Fruit fly (Drosophila melanogaster) whole organism, embryonic: ENCODE data around the gene Snx1.

ENCODE experiments used
- CG10462 ChIP-seq: fragments of 200-800 bp; sonication (Bioruptor generic); optimal IDR thresholded peaks from 2 replicates; lab custom pipeline; 2016; ENCODE audit warnings: missing biosample characterization, missing genetic modification characterization
- CG11695 ChIP-seq: fragments of 200-800 bp; sonication (Bioruptor generic); IDR thresholded peaks from 3 replicates; pipeline ENCODE4 v1.3.6; 2022; ENCODE audit warnings: missing biosample characterization, missing genetic modification characterization
- CG11723 ChIP-seq: fragments of 200-800 bp; sonication (Bioruptor generic); optimal IDR thresholded peaks from 2 replicates; lab custom pipeline; 2017; ENCODE audit warnings: missing biosample characterization, mild to moderate bottlenecking, missing genetic modification characterization
- CG12104 ChIP-seq: fragments of 200-800 bp; sonication (Bioruptor generic); optimal IDR thresholded peaks from 3 replicates; lab custom pipeline; 2016; ENCODE audit warnings: missing biosample characterization, missing genetic modification characterization
- CG12659 ChIP-seq: fragments of 200-800 bp; sonication (Bioruptor generic); optimal IDR thresholded peaks from 3 replicates; lab custom pipeline; 2017; ENCODE audit warnings: mild to moderate bottlenecking, missing biosample characterization, missing genetic modification reagents, missing genetic modification characterization
- CG13123 ChIP-seq: fragments of 200-800 bp; sonication (Bioruptor generic); optimal IDR thresholded peaks from 2 replicates; lab custom pipeline; 2016; ENCODE audit warnings: missing biosample characterization, missing genetic modification characterization
- CG14050 ChIP-seq: fragments of 200-800 bp; sonication (Bioruptor generic); IDR thresholded peaks from 3 replicates; pipeline ENCODE4 v1.3.6; 2022; ENCODE audit warnings: missing biosample characterization, missing genetic modification characterization
- CG17568 ChIP-seq: fragments of 200-800 bp; sonication (Bioruptor generic); optimal IDR thresholded peaks from 2 replicates; lab custom pipeline; 2018; ENCODE audit warnings: missing biosample characterization, mild to moderate bottlenecking, missing genetic modification characterization, moderate library complexity
- CG17612 ChIP-seq: fragments of 200-800 bp; sonication (Bioruptor generic); IDR thresholded peaks from 2 replicates; pipeline ENCODE4 v1.3.6; 2022; ENCODE audit warnings: missing biosample characterization, missing genetic modification characterization
- CG2202 ChIP-seq: fragments of 200-800 bp; sonication (Bioruptor generic); optimal IDR thresholded peaks from 2 replicates; lab custom pipeline; 2018; ENCODE audit warnings: missing biosample characterization, mild to moderate bottlenecking, missing genetic modification characterization
- CG31388 ChIP-seq: fragments of 200-800 bp; sonication (Bioruptor generic); optimal IDR thresholded peaks from 2 replicates; lab custom pipeline; 2016; ENCODE audit warnings: missing biosample characterization, missing genetic modification characterization
- CG32772 ChIP-seq: fragments of 200-800 bp; sonication (Bioruptor generic); IDR thresholded peaks from 2 replicates; pipeline ENCODE4 v1.3.6; 2022; ENCODE audit warnings: missing biosample characterization, missing genetic modification characterization
- CG5245 ChIP-seq: fragments of 200-800 bp; sonication (Bioruptor generic); optimal IDR thresholded peaks from 3 replicates; lab custom pipeline; 2016; ENCODE audit warnings: missing biosample characterization, missing genetic modification characterization
- CG5953 ChIP-seq: fragments of 200-800 bp; sonication (Bioruptor generic); IDR thresholded peaks from 2 replicates; pipeline ENCODE4 v1.3.6; 2022; ENCODE audit warnings: missing biosample characterization, missing genetic modification characterization
- CG6272 ChIP-seq: fragments of 200-800 bp; sonication (Bioruptor generic); IDR thresholded peaks from 2 replicates; pipeline ENCODE4 v1.3.6; 2022; ENCODE audit warnings: missing biosample characterization, missing genetic modification characterization
- CG6813 ChIP-seq: fragments of 200-800 bp; sonication (Bioruptor generic); optimal IDR thresholded peaks from 2 replicates; lab custom pipeline; 2017; ENCODE audit warnings: missing biosample characterization, missing genetic modification characterization, mild to moderate bottlenecking, moderate library complexity, missing genetic modification reagents
- CG7839 ChIP-seq: fragments of 200-800 bp; sonication (Bioruptor generic); optimal IDR thresholded peaks from 3 replicates; lab custom pipeline; 2018; ENCODE audit warnings: missing biosample characterization, mild to moderate bottlenecking, missing genetic modification characterization, moderate library complexity
- CG8924 ChIP-seq: fragments of 200-800 bp; optimal IDR thresholded peaks from 3 replicates; lab custom pipeline; 2019; ENCODE audit warnings: missing biosample characterization, mild to moderate bottlenecking, missing genetic modification characterization, moderate library complexity
- CG8944 ChIP-seq: fragments of 200-800 bp; sonication (Bioruptor generic); optimal IDR thresholded peaks from 3 replicates; lab custom pipeline; 2016; ENCODE audit warnings: missing biosample characterization, missing genetic modification characterization
- CG9437 ChIP-seq: fragments of 200-800 bp; sonication (Bioruptor generic); optimal IDR thresholded peaks from 2 replicates; lab custom pipeline; 2018; ENCODE audit warnings: missing biosample characterization, mild to moderate bottlenecking, missing genetic modification characterization
- CHES-1-like ChIP-seq: fragments of 200-800 bp; sonication (Bioruptor generic); optimal IDR thresholded peaks from 2 replicates; lab custom pipeline; 2016; ENCODE audit warnings: missing biosample characterization, missing genetic modification characterization
- Dip2 ChIP-seq: fragments of 200-800 bp; sonication (Bioruptor generic); IDR thresholded peaks from 2 replicates; pipeline ENCODE4 v1.3.6; 2022; ENCODE audit warnings: missing biosample characterization, missing genetic modification characterization
- Doc3 ChIP-seq: fragments of 200-800 bp; sonication (Bioruptor generic); IDR thresholded peaks from 3 replicates; pipeline ENCODE4 v1.3.6; 2022; ENCODE audit warnings: missing biosample characterization, missing genetic modification characterization; ENCODE audit not compliant: partially characterized antibody
- Dref ChIP-seq: fragments of 200-800 bp; sonication (Bioruptor generic); IDR thresholded peaks from 2 replicates; pipeline ENCODE4 v1.3.6; 2022; ENCODE audit warnings: missing biosample characterization, missing genetic modification characterization
- Hey ChIP-seq: fragments of 200-800 bp; sonication (Bioruptor generic); optimal IDR thresholded peaks from 3 replicates; lab custom pipeline; 2018; ENCODE audit warnings: missing biosample characterization, mild to moderate bottlenecking, missing genetic modification characterization
- Jarid2 ChIP-seq: fragments of 200-800 bp; sonication (Bioruptor generic); optimal IDR thresholded peaks from 3 replicates; lab custom pipeline; 2017; ENCODE audit warnings: mild to moderate bottlenecking, missing biosample characterization, missing genetic modification reagents, missing genetic modification characterization
- Max ChIP-seq: fragments of 200-800 bp; sonication (Bioruptor generic); optimal IDR thresholded peaks from 2 replicates; lab custom pipeline; 2016; ENCODE audit warnings: missing biosample characterization, mild to moderate bottlenecking, missing genetic modification characterization
- Rfx ChIP-seq: fragments of 200-800 bp; sonication (Bioruptor generic); IDR thresholded peaks from 2 replicates; pipeline ENCODE4 v1.3.6; 2022; ENCODE audit warnings: missing biosample characterization, missing genetic modification characterization
- Sin3A ChIP-seq: fragments of >200 bp; optimal IDR thresholded peaks from 2 replicates; lab custom pipeline; 2018
- Sry-δ ChIP-seq: fragments of 200-800 bp; sonication (Bioruptor generic); optimal IDR thresholded peaks from 2 replicates; lab custom pipeline; 2016; ENCODE audit warnings: missing biosample characterization, missing genetic modification characterization
- TFAM ChIP-seq: fragments of 200-800 bp; sonication (Bioruptor generic); optimal IDR thresholded peaks from 2 replicates; lab custom pipeline; 2017; ENCODE audit warnings: missing biosample characterization, missing genetic modification characterization, inconsistent platforms
- Usf ChIP-seq: fragments of 200-800 bp; sonication (Bioruptor generic); optimal IDR thresholded peaks from 2 replicates; lab custom pipeline; 2017; ENCODE audit warnings: missing genotype, missing biosample characterization, missing genetic modification characterization
- ara ChIP-seq: fragments of 200-800 bp; sonication (Bioruptor generic); IDR thresholded peaks from 2 replicates; pipeline ENCODE4 v1.3.6; 2022; ENCODE audit warnings: missing biosample characterization, missing genetic modification characterization
- chif ChIP-seq, 2 experiments: fragments of 200-800 bp; sonication (Bioruptor generic); optimal IDR thresholded peaks; 3 replicates each; lab custom pipeline; 2016; ENCODE audit warnings: missing biosample characterization in 2 of 2, missing genetic modification characterization in 2 of 2
- crol ChIP-seq: fragments of 200-800 bp; sonication (Bioruptor generic); IDR thresholded peaks from 2 replicates; pipeline ENCODE4 v1.3.6; 2022; ENCODE audit warnings: missing biosample characterization, missing genetic modification characterization
- cwo ChIP-seq: fragments of 200-800 bp; sonication (Bioruptor generic); optimal IDR thresholded peaks from 3 replicates; lab custom pipeline; 2017; ENCODE audit warnings: missing biosample characterization, missing genetic modification characterization, mild to moderate bottlenecking, moderate library complexity, missing genetic modification reagents
- dimm ChIP-seq: fragments of 200-800 bp; sonication (Bioruptor generic); IDR thresholded peaks from 2 replicates; pipeline ENCODE4 v1.3.6; 2022; ENCODE audit warnings: missing biosample characterization, missing genetic modification characterization
- ems ChIP-seq: fragments of 200-800 bp; sonication (Bioruptor generic); optimal IDR thresholded peaks from 3 replicates; lab custom pipeline; 2016; ENCODE audit warnings: missing biosample characterization, missing genetic modification characterization
- exex ChIP-seq: fragments of 200-800 bp; sonication (Bioruptor generic); optimal IDR thresholded peaks from 4 replicates; lab custom pipeline; 2018; ENCODE audit warnings: missing biosample characterization, mild to moderate bottlenecking, missing genetic modification characterization, moderate library complexity
- gem ChIP-seq: fragments of 200-800 bp; sonication (Bioruptor generic); optimal IDR thresholded peaks from 2 replicates; lab custom pipeline; 2019; ENCODE audit warnings: missing biosample characterization, mild to moderate bottlenecking, missing genetic modification characterization, moderate library complexity
- kah ChIP-seq: fragments of 200-800 bp; sonication (Bioruptor generic); optimal IDR thresholded peaks from 2 replicates; lab custom pipeline; 2018; ENCODE audit warnings: missing biosample characterization, mild to moderate bottlenecking, missing genetic modification characterization
- kni ChIP-seq: fragments of 200-800 bp; sonication (Bioruptor generic); optimal IDR thresholded peaks from 3 replicates; lab custom pipeline; 2017; ENCODE audit warnings: mild to moderate bottlenecking, missing biosample characterization, missing genetic modification reagents, missing genetic modification characterization
- lov ChIP-seq, 2 experiments: fragments of 200-800 bp in 1 of 2; fragments of >200 bp in 1 of 2; sonication (Bioruptor generic) in 1 of 2; IDR thresholded peaks in 1 of 2; optimal IDR thresholded peaks in 1 of 2; 2 replicates in 1 of 2; 3 replicates in 1 of 2; pipeline versions ENCODE4 v1.3.6 to Lab custom; 2017 to 2022; ENCODE audit warnings: missing biosample characterization in 1 of 2, missing genetic modification characterization in 1 of 2
- luna ChIP-seq: fragments of 200-800 bp; sonication (Bioruptor generic); optimal IDR thresholded peaks from 2 replicates; lab custom pipeline; 2016; ENCODE audit warnings: missing biosample characterization, missing genetic modification characterization
- onecut ChIP-seq: fragments of 200-800 bp; sonication (Bioruptor generic); IDR thresholded peaks from 2 replicates; pipeline ENCODE4 v1.3.6; 2022; ENCODE audit warnings: missing biosample characterization, missing genetic modification characterization
- pho ChIP-seq: fragments of 200-800 bp; sonication (Bioruptor generic); optimal IDR thresholded peaks from 2 replicates; lab custom pipeline; 2016; ENCODE audit warnings: missing biosample characterization, missing genetic modification characterization
- prd ChIP-seq, 3 experiments: fragments of >200 bp in 2 of 3; fragments of 200-800 bp in 1 of 3; sonication (Bioruptor generic) in 1 of 3; optimal IDR thresholded peaks in 2 of 3; IDR thresholded peaks in 1 of 3; 2 replicates in 2 of 3; 3 replicates in 1 of 3; pipeline versions ENCODE4 v1.3.6 to Lab custom; 2017 to 2022; ENCODE audit warnings: missing biosample characterization in 1 of 3, missing genetic modification characterization in 1 of 3
- sim ChIP-seq: fragments of 200-800 bp; sonication (Bioruptor generic); IDR thresholded peaks from 2 replicates; pipeline ENCODE4 v1.3.6; 2022; ENCODE audit warnings: missing biosample characterization, missing genetic modification characterization
- sima ChIP-seq: fragments of 200-800 bp; sonication (Bioruptor generic); optimal IDR thresholded peaks from 2 replicates; lab custom pipeline; 2016; ENCODE audit warnings: missing biosample characterization, missing genetic modification characterization
- trh ChIP-seq: fragments of 200-800 bp; sonication (Bioruptor generic); optimal IDR thresholded peaks from 2 replicates; lab custom pipeline; 2016; ENCODE audit warnings: missing biosample characterization, missing genetic modification characterization
- zfh2 ChIP-seq: fragments of 200-800 bp; sonication (Bioruptor generic); optimal IDR thresholded peaks from 2 replicates; lab custom pipeline; 2016; ENCODE audit warnings: missing biosample characterization, missing genetic modification characterization

Gene Snx1

DNA sequence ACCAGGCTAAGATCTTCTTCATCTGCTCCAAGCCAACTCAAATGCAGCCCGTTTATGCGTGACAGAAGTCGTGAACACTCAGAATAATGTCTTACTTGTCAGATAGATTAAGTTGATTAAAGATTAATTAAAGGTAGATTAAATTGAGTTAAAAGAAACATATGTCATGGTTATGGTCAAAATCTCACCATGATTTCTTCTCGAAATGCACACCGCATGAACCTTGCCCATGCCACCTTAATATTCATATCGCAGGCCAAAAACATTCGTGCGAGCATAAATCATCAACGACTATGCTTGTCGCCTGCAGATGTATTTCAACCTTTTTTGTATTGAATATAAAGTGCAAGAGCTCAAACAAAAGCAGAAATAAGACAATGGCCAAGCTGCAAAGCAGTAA lies 12.4 kb upstream of the Snx1 start (continued):
- TF ChIP-seq CG9437 (GFP tag; lab: Kevin White, UChicago) (peak; percentile 31), Jarid2 (GFP tag; lab: Kevin White, UChicago) (no peak), CG10462 (GFP tag; lab: Kevin White, UChicago) (no peak), Sry-δ (GFP tag; lab: Kevin White, UChicago) (no peak), CG8944 (GFP tag; lab: Kevin White, UChicago) (peak; percentile 4), ara (GFP tag; lab: Robert Waterston, UW) (peak; percentile 51; the same call in 1 of the 2 replicates), lov (optimal IDR thresholded peaks at IDR 0.05; lab: Kevin White, UChicago) (no peak), lov (GFP tag; IDR thresholded peaks at IDR 0.05; lab: Robert Waterston, UW) (peak; percentile 73; the same call in 2 of the 3 replicates), CG17612 (GFP tag; lab: Robert Waterston, UW) (no peak), CG5953 (0 out of 2 replicates have a peak, but pooled peaks have one; percentile 16), Max (GFP tag; lab: Kevin White, UChicago) (no peak), Dref (no peak), exex (tag; lab: Kevin White, UChicago) (no peak), CG2202 (tag; lab: Kevin White, UChicago) (no peak), CG13123 (GFP tag; lab: Kevin White, UChicago) (no peak), crol (GFP tag; lab: Robert Waterston, UW) (no peak), luna (GFP tag; lab: Kevin White, UChicago) (no peak), CHES-1-like (GFP tag; lab: Kevin White, UChicago) (no peak), kni (GFP tag; lab: Kevin White, UChicago) (no peak), Doc3 (GFP tag; lab: Robert Waterston, UW) (no peak), CG31388 (GFP tag; lab: Kevin White, UChicago) (no peak), Dip2 (GFP tag; lab: Robert Waterston, UW) (no peak), kah (GFP tag; lab: Kevin White, UChicago) (peak; percentile 65), CG12104 (GFP tag; lab: Kevin White, UChicago) (peak; percentile 0), CG12659 (peak; percentile 35), Hey (tag; lab: Kevin White, UChicago) (no peak), cwo (GFP tag; lab: Kevin White, UChicago) (peak; percentile 7), CG14050 (peak; percentile 37; the same call in 2 of the 3 replicates), Sin3A (no peak), Usf (no peak), trh (no peak), CG11723 (GFP tag; lab: Kevin White, UChicago) (no peak), gem (tag; lab: Kevin White, UChicago) (peak; percentile 80), prd (optimal IDR thresholded peaks at IDR 0.05; lab: Kevin White, UChicago) (no peak), prd (GFP tag; IDR thresholded peaks at IDR 0.05; lab: Robert Waterston, UW) (peak; percentile 69), dimm (GFP tag; lab: Robert Waterston, UW) (no peak), CG6272 (GFP tag; lab: Robert Waterston, UW) (no peak), TFAM (GFP tag; lab: Kevin White, UChicago) (peak; percentile 2), sima (GFP tag; lab: Kevin White, UChicago) (no peak), onecut (peak; percentile 71), Rfx (no peak), CG32772 (GFP tag; lab: Robert Waterston, UW) (no peak), CG6813 (peak; percentile 49), CG5245 (GFP tag; lab: Kevin White, UChicago) (peak; percentile 6), CG7839 (tag; lab: Kevin White, UChicago) (peak; percentile 61), CG17568 (GFP tag; lab: Kevin White, UChicago) (no peak), pho (GFP tag; lab: Kevin White, UChicago) (no peak), CG11695 (GFP tag; lab: Robert Waterston, UW) (peak; percentile 49; the same call in 1 of the 3 replicates), ems (GFP tag; lab: Kevin White, UChicago) (peak; percentile 4), CG8924 (tag; lab: Kevin White, UChicago) (peak; percentile 72), sim (peak; percentile 56; the same call in 1 of the 2 replicates), zfh2 (GFP tag; lab: Kevin White, UChicago) (no peak), chif (GFP tag; optimal IDR thresholded peaks at IDR 0.05; lab: Kevin White, UChicago) (peak; percentile 45 to 46)
